Fruit fly (Drosophila melanogaster) whole organism, embryonic: ENCODE data around the gene car.

Experiments used
- Antp ChIP-seq: fragments of 200-800 bp; sonication (Bioruptor generic); optimal IDR thresholded peaks from 3 replicates; lab custom pipeline; 2016; ENCODE audit warnings: missing biosample characterization, missing genetic modification characterization
- Atf6 ChIP-seq: fragments of 200-800 bp; sonication (Bioruptor generic); IDR thresholded peaks from 2 replicates; pipeline ENCODE4 v1.3.6; 2022; ENCODE audit warnings: missing biosample characterization, missing genetic modification characterization
- B-H2 ChIP-seq: fragments of 200-800 bp; sonication (Bioruptor generic); optimal IDR thresholded peaks from 2 replicates; lab custom pipeline; 2018; ENCODE audit warnings: missing biosample characterization, mild to moderate bottlenecking, missing genetic modification characterization
- BEAF-32 ChIP-seq: fragments of 200-800 bp; sonication (Bioruptor generic); optimal IDR thresholded peaks from 3 replicates; lab custom pipeline; 2017; ENCODE audit warnings: missing biosample characterization, missing genetic modification characterization, mild to moderate bottlenecking, moderate library complexity, missing genetic modification reagents
- CG11456 ChIP-seq: fragments of 200-800 bp; sonication (Bioruptor generic); IDR thresholded peaks from 3 replicates; pipeline ENCODE4 v1.3.6; 2022; ENCODE audit warnings: missing biosample characterization, missing genetic modification characterization
- CG12942 ChIP-seq: fragments of 200-800 bp; sonication (Bioruptor generic); optimal IDR thresholded peaks from 3 replicates; lab custom pipeline; 2016; ENCODE audit warnings: missing biosample characterization, missing genetic modification characterization
- CG14014 ChIP-seq: fragments of 200-800 bp; sonication (Bioruptor generic); IDR thresholded peaks from 2 replicates; pipeline ENCODE4 v1.3.6; 2022; ENCODE audit warnings: missing biosample characterization, missing genetic modification characterization
- CG14050 ChIP-seq: fragments of 200-800 bp; sonication (Bioruptor generic); IDR thresholded peaks from 3 replicates; pipeline ENCODE4 v1.3.6; 2022; ENCODE audit warnings: missing biosample characterization, missing genetic modification characterization
- CG16779 ChIP-seq: fragments of 200-800 bp; sonication (Bioruptor generic); IDR thresholded peaks from 2 replicates; pipeline ENCODE4 v1.3.6; 2022; ENCODE audit warnings: missing biosample characterization, missing genetic modification characterization
- CG17912 ChIP-seq: fragments of 200-800 bp; sonication (Bioruptor generic); optimal IDR thresholded peaks from 2 replicates; lab custom pipeline; 2018; ENCODE audit warnings: missing biosample characterization, mild to moderate bottlenecking, missing genetic modification characterization
- CG2116 ChIP-seq: fragments of 200-800 bp; sonication (Bioruptor generic); optimal IDR thresholded peaks from 3 replicates; lab custom pipeline; 2018; ENCODE audit warnings: missing biosample characterization, mild to moderate bottlenecking, missing genetic modification characterization
- CG2120 ChIP-seq: fragments of 200-800 bp; sonication (Bioruptor generic); optimal IDR thresholded peaks from 3 replicates; lab custom pipeline; 2016; ENCODE audit warnings: missing biosample characterization, missing genetic modification characterization
- CG2678 ChIP-seq: fragments of 200-800 bp; sonication (Bioruptor generic); optimal IDR thresholded peaks from 3 replicates; lab custom pipeline; 2019; ENCODE audit warnings: missing biosample characterization, mild to moderate bottlenecking, missing genetic modification characterization, moderate library complexity
- CG2712 ChIP-seq: fragments of 200-800 bp; optimal IDR thresholded peaks from 3 replicates; lab custom pipeline; 2019; ENCODE audit warnings: missing biosample characterization, mild to moderate bottlenecking, missing genetic modification characterization, moderate library complexity
- CG30020 ChIP-seq: fragments of 200-800 bp; optimal IDR thresholded peaks from 2 replicates; lab custom pipeline; 2019; ENCODE audit warnings: missing biosample characterization, mild to moderate bottlenecking, missing genetic modification characterization, moderate library complexity
- CG31365 ChIP-seq: fragments of 200-800 bp; sonication (Bioruptor generic); optimal IDR thresholded peaks from 2 replicates; lab custom pipeline; 2018; ENCODE audit warnings: missing biosample characterization, mild to moderate bottlenecking, missing genetic modification characterization
- CG3407 ChIP-seq: fragments of 200-800 bp; sonication (Bioruptor generic); optimal IDR thresholded peaks from 2 replicates; lab custom pipeline; 2018; ENCODE audit warnings: missing biosample characterization, mild to moderate bottlenecking, missing genetic modification characterization
- CG6765 ChIP-seq: fragments of 200-800 bp; sonication (Bioruptor generic); optimal IDR thresholded peaks from 3 replicates; lab custom pipeline; 2017; ENCODE audit warnings: missing biosample characterization, mild to moderate bottlenecking, missing genetic modification characterization
- CG6791 ChIP-seq: fragments of 200-800 bp; sonication (Bioruptor generic); IDR thresholded peaks from 3 replicates; pipeline ENCODE4 v1.3.6; 2022; ENCODE audit warnings: missing biosample characterization, missing genetic modification characterization; ENCODE audit not compliant: partially characterized antibody
- CG7271 ChIP-seq: fragments of 200-800 bp; sonication (Bioruptor generic); optimal IDR thresholded peaks from 2 replicates; lab custom pipeline; 2018; ENCODE audit warnings: missing biosample characterization, mild to moderate bottlenecking, missing genetic modification characterization, moderate library complexity
- CG8089 ChIP-seq: fragments of 200-800 bp; sonication (Bioruptor generic); optimal IDR thresholded peaks from 3 replicates; lab custom pipeline; 2016; ENCODE audit warnings: missing biosample characterization, missing genetic modification characterization
- CG8388 ChIP-seq: fragments of 200-800 bp; sonication (Bioruptor generic); optimal IDR thresholded peaks from 2 replicates; lab custom pipeline; 2019; ENCODE audit warnings: missing biosample characterization, mild to moderate bottlenecking, missing genetic modification characterization, moderate library complexity
- CG8765 ChIP-seq: fragments of 200-800 bp; sonication (Bioruptor generic); IDR thresholded peaks from 2 replicates; pipeline ENCODE4 v1.3.6; 2022; ENCODE audit warnings: missing biosample characterization, missing genetic modification characterization
- Dek ChIP-seq: fragments of 200-800 bp; sonication (Bioruptor generic); optimal IDR thresholded peaks from 3 replicates; lab custom pipeline; 2019; ENCODE audit warnings: missing biosample characterization, mild to moderate bottlenecking, missing genetic modification characterization, moderate library complexity
- H15 ChIP-seq: fragments of 200-800 bp; sonication (Bioruptor generic); IDR thresholded peaks from 3 replicates; pipeline ENCODE4 v1.3.6; 2022; ENCODE audit warnings: missing biosample characterization, missing genetic modification characterization
- Lpt ChIP-seq: fragments of >200 bp; optimal IDR thresholded peaks from 2 replicates; lab custom pipeline; 2018; ENCODE audit warnings: missing biosample characterization, missing genetic modification characterization
- Mrtf ChIP-seq: fragments of 200-800 bp; sonication (Bioruptor generic); IDR thresholded peaks from 3 replicates; pipeline ENCODE4 v1.3.6; 2022; ENCODE audit warnings: missing biosample characterization, missing genetic modification characterization
- Neu2 ChIP-seq: fragments of 200-800 bp; sonication (Bioruptor generic); optimal IDR thresholded peaks from 3 replicates; lab custom pipeline; 2016; ENCODE audit warnings: missing biosample characterization, missing genetic modification characterization, borderline replicate concordance
- Ravus ChIP-seq: fragments of 200-800 bp; sonication (Bioruptor generic); IDR thresholded peaks from 2 replicates; pipeline ENCODE4 v1.3.6; 2022; ENCODE audit warnings: missing biosample characterization, missing genetic modification characterization
- Ssrp ChIP-seq: fragments of 200-800 bp; sonication (Bioruptor generic); optimal IDR thresholded peaks from 2 replicates; lab custom pipeline; 2018; ENCODE audit warnings: missing biosample characterization, mild to moderate bottlenecking, missing genetic modification characterization, moderate library complexity
- Taf1 ChIP-seq: fragments of 200-800 bp; sonication (Bioruptor generic); IDR thresholded peaks from 2 replicates; pipeline ENCODE4 v1.3.6; 2022; ENCODE audit warnings: missing biosample characterization, missing genetic modification characterization
- Xbp1 ChIP-seq: fragments of 200-800 bp; sonication (Bioruptor generic); optimal IDR thresholded peaks from 3 replicates; lab custom pipeline; 2016; ENCODE audit warnings: missing biosample characterization, mild to moderate bottlenecking, missing genetic modification characterization
- al ChIP-seq: fragments of 200-800 bp; sonication (Bioruptor generic); IDR thresholded peaks from 2 replicates; pipeline ENCODE4 v1.3.6; 2022; ENCODE audit warnings: missing biosample characterization, missing genetic modification characterization
- ash1 ChIP-seq: fragments of 200-800 bp; sonication (Bioruptor generic); optimal IDR thresholded peaks from 2 replicates; lab custom pipeline; 2018; ENCODE audit warnings: missing biosample characterization, mild to moderate bottlenecking, missing genetic modification characterization
- dm ChIP-seq: fragments of 200-800 bp; sonication (Bioruptor generic); optimal IDR thresholded peaks from 3 replicates; lab custom pipeline; 2016; ENCODE audit warnings: missing biosample characterization, missing genetic modification characterization
- ems ChIP-seq: fragments of 200-800 bp; sonication (Bioruptor generic); optimal IDR thresholded peaks from 3 replicates; lab custom pipeline; 2016; ENCODE audit warnings: missing biosample characterization, missing genetic modification characterization
- fru ChIP-seq: fragments of >200 bp; optimal IDR thresholded peaks from 2 replicates; lab custom pipeline; 2017
- gem ChIP-seq: fragments of 200-800 bp; sonication (Bioruptor generic); optimal IDR thresholded peaks from 2 replicates; lab custom pipeline; 2019; ENCODE audit warnings: missing biosample characterization, mild to moderate bottlenecking, missing genetic modification characterization, moderate library complexity
- gsb ChIP-seq: fragments of 200-800 bp; sonication (Bioruptor generic); IDR thresholded peaks from 2 replicates; pipeline ENCODE4 v1.3.6; 2022; ENCODE audit warnings: missing biosample characterization, missing genetic modification characterization
- hbn ChIP-seq: fragments of 200-800 bp; sonication (Bioruptor generic); IDR thresholded peaks from 2 replicates; pipeline ENCODE4 v1.3.6; 2022; ENCODE audit warnings: missing biosample characterization, missing genetic modification characterization; ENCODE audit not compliant: partially characterized antibody
- her ChIP-seq: fragments of 200-800 bp; sonication (Bioruptor generic); optimal IDR thresholded peaks from 2 replicates; lab custom pipeline; 2016; ENCODE audit warnings: missing biosample characterization, missing genetic modification characterization
- hkb ChIP-seq, 2 experiments: fragments of 200-800 bp in 1 of 2; fragments of >200 bp in 1 of 2; sonication (Bioruptor generic) in 1 of 2; IDR thresholded peaks in 1 of 2; optimal IDR thresholded peaks in 1 of 2; 2 replicates each; pipeline versions ENCODE4 v1.3.6 to Lab custom; 2017 to 2022; ENCODE audit warnings: missing biosample characterization in 1 of 2, missing genetic modification characterization in 1 of 2
- kah ChIP-seq: fragments of 200-800 bp; sonication (Bioruptor generic); optimal IDR thresholded peaks from 2 replicates; lab custom pipeline; 2018; ENCODE audit warnings: missing biosample characterization, mild to moderate bottlenecking, missing genetic modification characterization
- kay ChIP-seq: fragments of 200-800 bp; sonication (Bioruptor generic); optimal IDR thresholded peaks from 2 replicates; lab custom pipeline; 2016; ENCODE audit warnings: missing biosample characterization, missing genetic modification characterization
- ken ChIP-seq: fragments of 200-800 bp; sonication (Bioruptor generic); IDR thresholded peaks from 3 replicates; pipeline ENCODE4 v1.3.6; 2022; ENCODE audit warnings: missing biosample characterization, missing genetic modification characterization
- luna ChIP-seq: fragments of 200-800 bp; sonication (Bioruptor generic); optimal IDR thresholded peaks from 2 replicates; lab custom pipeline; 2016; ENCODE audit warnings: missing biosample characterization, missing genetic modification characterization
- ranshi ChIP-seq: fragments of 200-800 bp; sonication (Bioruptor generic); IDR thresholded peaks from 2 replicates; pipeline ENCODE4 v1.3.6; 2022; ENCODE audit warnings: missing biosample characterization, missing genetic modification characterization
- slp2 ChIP-seq: fragments of 200-800 bp; sonication (Bioruptor generic); optimal IDR thresholded peaks from 2 replicates; lab custom pipeline; 2016; ENCODE audit warnings: missing biosample characterization, missing genetic modification characterization
- ttk ChIP-seq: fragments of 200-800 bp; sonication (Bioruptor generic); IDR thresholded peaks from 2 replicates; pipeline ENCODE4 v2.1.2; 2022; ENCODE audit warnings: missing biosample characterization, missing genetic modification characterization
- zf30C ChIP-seq: fragments of 200-800 bp; sonication (Bioruptor generic); optimal IDR thresholded peaks from 3 replicates; lab custom pipeline; 2018; ENCODE audit warnings: missing biosample characterization, mild to moderate bottlenecking, missing genetic modification characterization

car gene

dm6 chrX:19597684-19598363 is 32.0 kb downstream of the car start, which contains the start of gene RpS10b (continued):
- TF ChIP-seq CG14050 (GFP tag; lab: Robert Waterston, UW) (no peak), Ssrp (tag; lab: Kevin White, UChicago) (peak; percentile 55), CG14014 (GFP tag; lab: Robert Waterston, UW) (peak; percentile 66; the same call in 1 of the 2 replicates), al (GFP tag; lab: Robert Waterston, UW) (peak; percentile 63), ranshi (peak; percentile 75), H15 (GFP tag; lab: Robert Waterston, UW) (peak; percentile 75), Ravus (GFP tag; lab: Robert Waterston, UW) (no peak), CG12942 (GFP tag; lab: Kevin White, UChicago) (peak; percentile 57), CG31365 (peak; percentile 81), B-H2 (GFP tag; lab: Kevin White, UChicago) (peak; percentile 88), ash1 (GFP tag; lab: Kevin White, UChicago) (peak; percentile 81), CG30020 (tag; lab: Kevin White, UChicago) (peak; percentile 69), CG6765 (GFP tag; lab: Kevin White, UChicago) (peak; percentile 97), Neu2 (GFP tag; lab: Kevin White, UChicago) (peak; percentile 80), CG16779 (GFP tag; lab: Robert Waterston, UW) (peak; percentile 67; the same call in 1 of the 2 replicates), CG8388 (GFP tag; lab: Kevin White, UChicago) (peak; percentile 74), Lpt (GFP tag; lab: Kevin White, UChicago) (no peak), Dek (peak; percentile 56), ken (GFP tag; lab: Robert Waterston, UW) (peak; percentile 67), ems (GFP tag; lab: Kevin White, UChicago) (peak; percentile 81), Antp (GFP tag; lab: Kevin White, UChicago) (peak; percentile 44), zf30C (GFP tag; lab: Kevin White, UChicago) (peak; percentile 53), kah (peak; percentile 89), gem (tag; lab: Kevin White, UChicago) (peak; percentile 57), Xbp1 (GFP tag; lab: Kevin White, UChicago) (peak; percentile 68), gsb (GFP tag; lab: Robert Waterston, UW) (peak; percentile 56; the same call in 1 of the 2 replicates), Mrtf (GFP tag; lab: Robert Waterston, UW) (peak; percentile 72; the same call in 2 of the 3 replicates), CG6791 (GFP tag; lab: Robert Waterston, UW) (peak; percentile 87), CG11456 (GFP tag; lab: Robert Waterston, UW) (peak; percentile 90), her (GFP tag; lab: Kevin White, UChicago) (peak; percentile 84), CG2116 (peak; percentile 95), CG2712 (peak; percentile 74), hbn (GFP tag; lab: Robert Waterston, UW) (peak; percentile 91), ttk (GFP tag; lab: Robert Waterston, UW) (peak; percentile 60), slp2 (GFP tag; lab: Kevin White, UChicago) (peak; percentile 91), fru (no peak), CG17912 (GFP tag; lab: Kevin White, UChicago) (peak; percentile 95), CG3407 (GFP tag; lab: Kevin White, UChicago) (peak; percentile 86), CG2678 (tag; lab: Kevin White, UChicago) (peak; percentile 80), Taf1 (GFP tag; lab: Robert Waterston, UW) (no peak; the same call in 1 of the 2 replicates), CG7271 (tag; lab: Kevin White, UChicago) (peak; percentile 95), CG2120 (GFP tag; lab: Kevin White, UChicago) (peak; percentile 65), CG8765 (GFP tag; lab: Robert Waterston, UW) (peak; percentile 29; the same call in 1 of the 2 replicates), Atf6 (GFP tag; lab: Robert Waterston, UW) (peak; percentile 61; the same call in 1 of the 2 replicates), hkb (optimal IDR thresholded peaks at IDR 0.05; lab: Kevin White, UChicago) (peak; percentile 49), hkb (GFP tag; IDR thresholded peaks at IDR 0.05; lab: Robert Waterston, UW) (peak; percentile 78), BEAF-32 (GFP tag; lab: Kevin White, UChicago) (peak; percentile 98), dm (GFP tag; lab: Kevin White, UChicago) (peak; percentile 95), kay (GFP tag; lab: Kevin White, UChicago) (peak; percentile 38), CG8089 (peak; percentile 91), luna (GFP tag; lab: Kevin White, UChicago) (peak; percentile 47)
